Fruit fly (Drosophila melanogaster): ENCODE data around the gene Septin2.

dm6 chr3R:20617583-20617982 is 29.4 kb upstream of the Septin2 start, which contains the start of gene CG5466:
- TF ChIP-seq topi (GFP tag; optimal IDR thresholded peaks at IDR 0.05): no peak
- TF ChIP-seq CG11902 (GFP tag; optimal IDR thresholded peaks at IDR 0.05): no peak
- no peak for TF ChIP-seq fd85E (GFP tag; optimal IDR thresholded peaks at IDR 0.05)
- TF ChIP-seq Ets21C (GFP tag; optimal IDR thresholded peaks at IDR 0.05): no peak
- TF ChIP-seq CG8632 (GFP tag; optimal IDR thresholded peaks at IDR 0.05): no peak
- no peak for TF ChIP-seq net (GFP tag; optimal IDR thresholded peaks at IDR 0.05)
